Fruit fly (Drosophila melanogaster) ovary, adult (tissue): ENCODE data around the gene CG43084.

Source experiments
- CG17801 ChIP-seq: fragments of 200-800 bp; optimal IDR thresholded peaks from 2 replicates; lab custom pipeline; 2019; ENCODE audit warnings: missing biosample characterization, mild to moderate bottlenecking, missing genetic modification characterization, moderate library complexity; ENCODE audit not compliant: partially characterized antibody

The CG43084 gene

DNA sequence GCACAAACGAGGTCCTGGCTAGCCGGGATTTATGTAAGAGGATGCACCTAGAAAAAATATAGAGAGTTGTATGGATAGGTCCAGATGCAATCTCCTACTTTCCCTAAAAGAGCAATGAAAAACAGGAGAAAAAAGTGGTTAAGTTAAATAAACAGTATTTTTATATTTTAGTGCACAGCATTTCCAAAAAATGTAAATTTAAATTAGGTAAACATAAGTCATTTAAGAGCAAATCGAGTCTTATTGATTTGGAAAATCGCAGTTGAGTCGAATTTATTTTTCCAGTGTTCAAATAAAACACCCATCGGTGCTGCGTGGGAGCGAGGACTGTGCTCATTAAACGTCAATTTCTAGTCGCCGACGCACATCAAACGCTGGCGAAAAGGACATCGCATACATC is 15.1 kb downstream of the CG43084 start:
- no peak for TF ChIP-seq CG17801 (GFP tag; lab: Kevin White, UChicago)

DNA sequence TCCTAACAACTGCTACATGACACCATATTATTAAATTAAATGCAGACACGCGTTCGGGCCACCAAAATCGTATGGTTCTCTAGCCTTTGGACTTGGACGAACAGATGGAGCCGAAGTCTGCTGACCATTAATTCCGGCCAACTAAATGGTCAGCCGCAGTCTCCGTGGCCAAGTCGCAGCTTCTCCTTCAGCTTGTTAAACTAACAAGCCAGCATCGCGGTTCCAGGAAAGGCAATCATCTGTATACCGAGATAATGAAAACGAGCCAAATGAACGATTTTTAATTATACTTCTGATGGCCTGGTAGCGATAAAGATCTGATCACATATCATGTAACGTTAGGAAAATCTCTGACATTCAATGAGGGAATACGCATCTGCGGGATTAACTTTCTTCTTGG is 19.3 kb downstream of the CG43084 start:
- no peak for TF ChIP-seq CG17801 (GFP tag; lab: Kevin White, UChicago)

DNA sequence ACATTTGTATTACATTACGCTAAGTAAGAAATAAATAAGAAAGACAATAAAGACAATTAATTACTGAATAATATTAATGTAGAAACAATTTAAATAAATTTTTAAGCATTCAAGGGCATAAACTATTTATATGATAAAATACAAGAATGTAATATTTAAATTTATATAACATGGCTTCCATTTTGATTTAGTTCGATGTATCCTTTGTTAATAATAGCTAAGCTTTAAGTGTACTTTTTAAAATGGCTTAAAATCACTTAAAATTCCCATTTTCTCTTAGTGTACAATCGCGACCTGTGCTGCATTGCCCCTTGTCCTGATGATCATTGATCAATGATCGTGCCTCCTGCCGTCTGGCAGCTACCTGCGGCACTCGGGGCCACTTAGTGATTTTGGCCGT is 19.8 kb downstream of the CG43084 start:
- TF ChIP-seq CG17801 (GFP tag; lab: Kevin White, UChicago): no peak

DNA sequence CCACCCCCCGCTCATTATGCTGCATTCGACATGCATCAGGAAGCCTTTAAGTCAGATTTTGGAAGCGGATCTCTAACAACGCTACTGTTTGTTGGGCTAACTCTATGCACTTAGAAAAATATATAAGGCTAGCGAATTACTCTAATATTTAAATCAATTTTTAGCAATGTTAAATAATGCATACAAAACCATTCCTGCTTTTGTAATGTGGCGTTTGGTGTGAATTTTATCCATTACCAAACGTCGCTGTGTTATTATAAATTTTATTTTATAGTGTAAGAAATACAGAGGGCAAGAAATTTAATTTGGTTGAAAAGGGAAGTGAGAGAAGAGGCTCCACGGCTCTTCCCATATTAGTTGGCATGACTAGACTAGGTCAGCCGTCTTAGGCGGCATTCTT is 22.1 kb downstream of the CG43084 start:
- no peak for TF ChIP-seq CG17801 (GFP tag; lab: Kevin White, UChicago)

DNA sequence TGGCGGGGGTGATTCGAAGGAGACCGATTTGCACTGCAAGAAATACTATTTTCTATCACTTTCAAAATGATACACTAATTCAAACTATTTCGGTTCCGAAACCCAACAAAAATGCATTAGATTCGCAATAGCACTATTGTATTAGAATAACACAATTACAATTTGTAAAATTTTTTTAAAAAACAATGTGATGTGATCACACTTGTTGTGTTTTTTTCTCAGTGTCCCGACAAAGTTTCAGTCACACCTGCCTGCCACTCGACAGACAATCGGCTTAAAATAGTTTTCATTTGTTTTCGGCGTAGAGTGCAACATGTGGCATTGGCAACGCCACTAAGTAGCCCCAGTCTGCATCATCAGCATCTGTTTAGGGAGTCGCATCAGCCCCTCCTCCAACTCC is 24.5 kb downstream of the CG43084 start:
- no peak for TF ChIP-seq CG17801 (GFP tag; lab: Kevin White, UChicago)

DNA sequence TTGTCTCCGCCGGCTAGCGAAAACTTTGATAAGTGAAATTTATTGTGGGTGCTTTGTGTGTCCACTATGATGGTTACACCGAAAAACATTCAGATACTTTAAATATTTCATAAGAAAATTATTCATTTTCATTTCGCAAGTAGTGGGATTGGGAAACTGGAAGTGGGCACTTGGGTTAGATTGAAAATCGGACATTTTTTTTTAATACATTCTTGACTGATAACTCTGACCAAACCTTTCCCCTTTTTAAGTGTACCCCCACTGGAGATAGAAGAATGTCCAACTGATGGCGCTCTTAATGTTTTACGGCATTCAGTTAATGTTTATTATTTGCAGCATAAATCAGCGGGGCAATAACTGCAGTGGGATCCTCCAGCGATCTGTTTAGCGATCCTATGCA is 27.0 kb downstream of the CG43084 start:
- no peak for TF ChIP-seq CG17801 (GFP tag; lab: Kevin White, UChicago)

DNA sequence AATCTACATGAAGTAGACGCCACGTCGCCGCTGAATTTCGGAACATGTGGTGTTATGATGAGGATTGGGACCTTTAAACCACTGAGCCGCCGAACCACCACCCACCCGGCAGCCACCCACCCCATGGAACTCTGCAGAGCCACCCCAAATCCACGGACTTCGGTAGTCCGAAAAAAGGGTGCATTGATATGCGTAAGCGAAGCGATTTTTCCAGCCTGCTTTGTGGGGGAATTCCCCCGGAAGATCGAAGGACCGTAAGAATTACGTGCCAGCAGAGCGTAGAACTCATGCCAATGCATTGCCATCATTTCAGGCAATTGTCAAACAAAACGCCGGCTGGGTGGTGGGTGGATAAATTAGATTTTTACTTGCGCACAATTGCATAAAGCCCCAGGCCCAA is 27.6 kb downstream of the CG43084 start:
- TF ChIP-seq CG17801 (GFP tag; lab: Kevin White, UChicago): no peak

DNA sequence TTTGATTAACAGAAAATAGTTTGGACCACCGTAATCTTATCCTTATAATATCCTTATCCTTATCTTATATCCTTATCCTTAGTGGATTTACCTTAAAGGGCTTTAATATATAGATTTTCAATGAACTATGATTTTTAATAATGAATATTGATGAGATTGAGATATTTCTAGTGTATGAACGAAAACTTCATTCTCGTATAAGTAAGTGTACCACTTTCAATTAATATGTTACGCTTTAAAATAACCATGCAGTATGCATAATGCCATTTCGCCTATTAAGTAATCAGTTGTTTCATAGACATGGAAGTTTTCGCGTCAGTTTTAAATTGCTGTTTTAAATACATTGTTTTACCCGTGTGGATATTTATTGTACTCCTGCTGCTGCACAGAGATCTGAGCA is 28.8 kb downstream of the CG43084 start, which contains the start of gene CG7304:
CG7304 (plus strand) TSS at position 301 of the 400 bp plus-strand sequence.
- no peak for TF ChIP-seq CG17801 (GFP tag; lab: Kevin White, UChicago)

DNA sequence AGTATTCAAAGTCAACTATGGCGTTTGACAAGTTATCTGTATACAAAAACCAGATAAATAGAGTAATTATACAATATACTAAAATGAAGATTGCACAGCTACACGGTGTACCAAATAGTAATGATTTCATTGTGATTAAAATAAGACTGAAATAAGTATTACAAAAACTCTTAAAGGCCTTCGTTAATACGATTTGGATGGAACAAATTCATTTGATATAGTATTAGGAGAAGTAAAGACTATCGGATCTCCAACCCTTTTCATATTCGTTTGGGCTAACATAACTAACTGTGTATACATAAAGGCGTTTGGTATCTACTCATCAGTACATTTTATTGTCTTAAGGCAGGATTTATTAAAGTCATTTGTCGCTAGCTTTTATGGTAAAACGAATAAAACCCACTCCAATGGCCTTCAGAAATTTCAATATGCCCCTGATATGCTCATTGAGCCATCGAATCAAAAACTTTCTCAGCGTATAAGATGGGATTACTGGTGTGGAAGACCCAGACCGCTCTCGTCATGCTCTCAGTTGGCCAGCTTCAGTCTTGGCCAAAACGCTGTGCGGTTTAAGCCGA is 32.8 kb downstream of the CG43084 start, which contains the start of the genes CG7579 and Pgant8:
CG7579 (minus strand) TSS at position 101 of the 578 bp plus-strand sequence.
Pgant8 (plus strand) TSS at position 528 of the 578 bp plus-strand sequence.
- no peak for TF ChIP-seq CG17801 (GFP tag; lab: Kevin White, UChicago)

DNA sequence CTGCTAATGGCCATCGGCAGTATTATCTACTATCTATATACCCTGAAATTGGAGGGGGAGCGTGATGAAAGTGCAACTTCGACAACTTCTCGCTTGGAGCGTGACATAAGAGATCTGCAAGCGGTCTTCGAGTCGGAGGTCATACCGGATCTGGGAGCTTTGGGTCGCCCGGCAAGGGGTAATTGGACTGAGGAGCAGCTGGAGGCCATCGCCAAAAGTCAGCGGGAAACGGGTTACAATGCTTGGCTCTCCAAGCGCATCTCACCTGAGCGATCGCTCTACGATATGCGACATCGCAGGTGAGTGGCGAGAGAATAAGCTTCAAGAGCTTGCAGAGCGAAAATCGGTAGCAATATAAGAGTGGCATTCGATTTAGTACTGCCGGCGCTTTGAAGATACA is 33.4 kb downstream of the CG43084 start:
- TF ChIP-seq CG17801 (GFP tag; lab: Kevin White, UChicago): no peak

DNA sequence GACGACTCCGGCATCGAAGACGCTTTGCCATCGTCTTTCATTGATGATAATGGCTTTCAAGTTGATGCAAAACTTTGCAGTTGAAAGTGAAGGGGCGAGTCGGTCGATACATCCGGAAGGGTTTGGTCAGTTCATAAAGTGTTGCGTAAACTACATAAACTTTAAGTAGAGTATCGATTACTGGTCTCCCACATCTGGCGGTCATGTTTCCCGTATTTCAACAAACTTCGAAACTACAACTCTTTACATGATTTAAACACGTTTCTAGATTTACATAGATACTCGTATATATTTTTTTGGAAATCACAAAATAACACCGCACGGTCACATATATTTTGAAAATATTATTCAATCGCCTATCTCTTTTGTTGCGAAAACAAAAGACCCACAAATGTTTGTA is 37.1 kb downstream of the CG43084 start, which contains the start of gene CG34452:
CG34452 (minus strand) TSS at position 101 of the 400 bp plus-strand sequence.
- no peak for TF ChIP-seq CG17801 (GFP tag; lab: Kevin White, UChicago)

DNA sequence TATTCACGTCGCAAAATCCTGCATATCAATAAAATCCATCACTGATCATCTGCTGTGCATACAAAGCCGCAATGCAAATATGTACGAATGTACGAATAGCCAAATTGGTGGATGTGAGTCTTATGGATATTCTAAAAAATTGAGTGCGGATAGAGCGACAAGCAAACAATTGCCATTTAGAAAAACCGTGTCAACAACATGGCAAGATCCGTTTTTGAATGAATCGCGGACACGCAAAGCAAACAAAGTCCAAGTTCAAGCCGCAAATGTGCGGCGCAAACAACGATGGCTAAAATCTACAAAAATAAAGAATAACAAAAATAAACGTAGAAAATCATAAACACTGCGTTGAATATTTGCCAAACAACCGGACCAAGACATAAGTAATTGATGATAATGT is 38.9 kb downstream of the CG43084 start:
- TF ChIP-seq CG17801 (GFP tag; lab: Kevin White, UChicago): no peak

DNA sequence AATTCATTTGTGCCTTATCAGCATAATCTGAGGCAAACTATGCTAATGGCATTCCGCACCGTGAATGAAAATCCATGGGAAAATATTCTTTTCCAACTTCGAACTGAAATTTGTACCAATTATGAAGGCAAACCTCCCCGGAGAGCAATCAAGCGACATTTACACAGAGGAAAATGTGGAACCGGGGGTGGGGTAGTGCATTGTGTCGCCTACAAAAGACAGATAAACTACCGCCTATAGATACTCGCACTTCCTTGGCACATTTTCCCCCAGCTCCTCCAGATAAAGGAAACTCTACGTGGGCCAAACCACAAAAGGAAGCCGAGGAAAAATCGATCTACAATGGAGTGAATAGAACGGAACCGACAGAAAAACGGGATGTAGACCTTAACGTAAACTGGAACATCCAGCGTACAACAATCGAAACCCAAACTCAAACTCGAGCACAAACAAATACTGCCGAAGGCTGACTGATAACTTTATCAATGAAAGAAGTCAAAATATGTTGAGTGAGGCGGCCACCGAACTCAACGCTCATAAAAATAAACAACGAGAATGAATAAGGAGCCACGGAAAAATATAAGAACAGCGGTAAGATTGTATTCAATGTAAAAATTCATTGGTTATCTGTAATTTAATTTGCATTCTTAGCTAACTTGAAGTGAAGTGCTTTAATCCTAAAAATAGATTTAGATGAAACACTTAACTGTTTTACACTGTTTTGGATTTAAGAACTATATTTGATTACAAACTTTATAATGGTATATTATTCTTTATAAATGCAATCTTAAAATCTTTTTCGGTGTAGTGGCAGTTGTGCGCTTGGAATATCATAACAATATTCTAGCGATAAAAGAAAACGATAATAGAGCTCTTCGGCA is 40.3 kb downstream of the CG43084 start:
- TF ChIP-seq CG17801 (GFP tag; lab: Kevin White, UChicago): no peak

DNA sequence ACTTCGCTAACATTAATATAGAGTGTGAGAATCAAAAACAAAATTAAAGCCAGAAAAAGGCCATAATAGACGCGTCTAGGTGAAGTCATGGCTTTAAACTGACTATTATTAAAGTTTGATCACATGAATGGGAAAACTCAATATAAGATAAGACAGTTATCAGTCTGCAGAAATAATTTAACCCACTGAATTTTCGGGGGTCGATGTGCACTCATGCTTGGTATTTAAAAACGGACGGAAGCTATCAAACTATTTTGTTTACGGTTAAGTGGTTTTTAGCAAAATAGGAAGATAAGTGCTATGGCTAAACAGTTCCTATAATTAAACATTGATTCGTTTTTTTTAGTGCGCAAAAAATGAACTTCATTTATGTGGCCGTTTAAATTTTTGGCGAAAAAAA is 41.3 kb downstream of the CG43084 start, which contains the start of gene CG34451:
CG34451 (minus strand) TSS at position 101 of the 400 bp plus-strand sequence.
- no peak for TF ChIP-seq CG17801 (GFP tag; lab: Kevin White, UChicago)

DNA sequence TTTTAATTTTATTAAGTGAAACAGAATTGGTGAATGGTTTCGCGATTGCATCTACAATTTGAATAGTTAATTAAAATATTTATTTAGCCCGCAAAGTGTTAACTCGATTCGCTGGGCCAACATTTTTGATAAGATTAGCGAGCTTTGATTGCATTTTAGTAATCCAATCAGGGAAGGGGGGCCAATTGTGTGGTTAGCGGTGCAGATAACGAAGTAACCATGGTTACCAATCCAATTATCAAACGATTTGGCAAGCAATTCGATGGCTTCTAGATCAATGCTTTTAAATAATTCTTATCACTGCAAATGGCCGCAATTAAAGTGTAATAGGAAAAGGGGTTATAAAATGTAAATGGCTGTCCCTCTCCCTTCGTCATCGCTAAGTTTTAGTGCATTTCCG is 41.7 kb downstream of the CG43084 start:
- no peak for TF ChIP-seq CG17801 (GFP tag; lab: Kevin White, UChicago)
